Fruit fly (Drosophila melanogaster) S2 (cell line): ENCODE results near the gene CG44098.

Source experiments
- CG8478 ChIP-seq: fragments of >200 bp; optimal IDR thresholded peaks from 2 replicates; lab custom pipeline; 2018
- CTCF ChIP-seq, 2 experiments: fragments of >200 bp; optimal IDR thresholded peaks; 2 replicates each; lab custom pipeline; 2018

- TF ChIP-seq CG8478 = no peak
- peak; percentile 41 to 72 for TF ChIP-seq CTCF (optimal IDR thresholded peaks at IDR 0.05; lab: Kevin White, UChicago)
These were observed 67.8 kb downstream of the CG44098 start for dm6 chr3R:4705167-4705566.
